Worm (Caenorhabditis elegans): Measurements from ENCODE around the gene F25E5.1.

- no peak for TF ChIP-seq lsy-2 (tag; optimal IDR thresholded peaks at IDR 0.05)
- TF ChIP-seq fos-1 (tag; optimal IDR thresholded peaks at IDR 0.05): no peak
- TF ChIP-seq mdl-1 (tag; optimal IDR thresholded peaks at IDR 0.05): no peak
- TF ChIP-seq ama-1 (optimal IDR thresholded peaks at IDR 0.05): no peak
- no peak for TF ChIP-seq ceh-82 (tag; optimal IDR thresholded peaks at IDR 0.05)
- no peak for TF ChIP-seq nhr-10 (tag; optimal IDR thresholded peaks at IDR 0.05)
- TF ChIP-seq lin-39 (tag; optimal IDR thresholded peaks at IDR 0.05): no peak
- no peak for TF ChIP-seq unc-62 (GFP tag; optimal IDR thresholded peaks at IDR 0.05)
- TF ChIP-seq blmp-1 (tag; optimal IDR thresholded peaks at IDR 0.05; ENCODE audit: insufficient read depth): no peak
- TF ChIP-seq nhr-23 (tag; optimal IDR thresholded peaks at IDR 0.05): no peak
- TF ChIP-seq lin-11 (tag; optimal IDR thresholded peaks at IDR 0.05): no peak
Measured at ce11 chrV:7495189-7495588, 29.5 kb downstream of the F25E5.1 start, which contains the start of gene srbc-11.
